Worm (Caenorhabditis elegans): ENCODE data around the gene chdh-1.

DNA sequence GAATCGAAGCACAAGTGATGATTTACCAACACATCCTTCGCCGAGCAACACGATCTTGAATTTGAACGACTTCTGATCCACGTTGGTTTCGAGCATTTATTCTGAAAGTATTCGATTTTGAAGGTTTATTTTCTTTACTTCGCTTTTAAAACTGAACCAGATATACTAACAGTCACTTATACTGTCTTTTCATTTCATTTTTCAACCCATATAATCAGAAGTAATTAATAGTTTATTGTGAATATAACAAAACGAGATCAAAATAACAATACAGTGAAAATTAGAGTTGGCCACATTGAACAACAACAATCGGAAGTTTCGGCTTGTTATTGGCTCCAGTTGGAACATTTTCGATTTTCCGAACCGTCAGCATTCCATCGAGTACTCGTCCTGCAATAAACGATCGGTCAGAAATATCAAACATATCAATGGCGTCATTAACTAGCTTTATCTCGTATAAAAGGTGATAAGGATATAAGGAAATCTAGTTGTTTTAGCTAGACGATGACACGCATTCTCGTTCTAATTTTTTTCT lies 16.3 kb upstream of the chdh-1 start, which contains the start of the genes rab-21 and T01B7.13:
- TF ChIP-seq T23F11.4 (GFP tag; optimal IDR thresholded peaks at IDR 0.05), result no peak
- no peak for TF ChIP-seq nfya-1 (tag; optimal IDR thresholded peaks at IDR 0.05)
- no peak for TF ChIP-seq hlh-8 (tag; optimal IDR thresholded peaks at IDR 0.05)
- no peak for TF ChIP-seq nhr-11 (tag; optimal IDR thresholded peaks at IDR 0.05)
- no peak for TF ChIP-seq sox-2 (GFP tag; IDR thresholded peaks at IDR 0.05)
- no peak for TF ChIP-seq ceh-18 (tag; optimal IDR thresholded peaks at IDR 0.05)
- no peak for TF ChIP-seq pha-4 (tag; optimal IDR thresholded peaks at IDR 0.05)
- no peak for TF ChIP-seq hlh-6 (tag; optimal IDR thresholded peaks at IDR 0.05)
- no peak for TF ChIP-seq hlh-30 (tag; optimal IDR thresholded peaks at IDR 0.05; ENCODE audit: insufficient read depth)
- no peak for TF ChIP-seq ama-1 (optimal IDR thresholded peaks at IDR 0.05)
- TF ChIP-seq ceh-45 (GFP tag; IDR thresholded peaks at IDR 0.05), result no peak

All from whole organism, late embryonic.